Worm (Caenorhabditis elegans): Measurements from ENCODE around the gene fbxa-48.

- TF ChIP-seq mdl-1 (tag; optimal IDR thresholded peaks at IDR 0.05) (no peak), ZK546.5 (tag; optimal IDR thresholded peaks at IDR 0.05) (no peak), unc-39 (tag; optimal IDR thresholded peaks at IDR 0.05) (no peak), ztf-4 (tag; optimal IDR thresholded peaks at IDR 0.05) (no peak), unc-55 (GFP tag; optimal IDR thresholded peaks at IDR 0.05) (no peak), sma-3 (GFP tag; optimal IDR thresholded peaks at IDR 0.05) (no peak), nhr-129 (tag; optimal IDR thresholded peaks at IDR 0.05) (no peak), egl-27 (tag; optimal IDR thresholded peaks at IDR 0.05) (no peak), fos-1 (tag; optimal IDR thresholded peaks at IDR 0.05) (no peak), zag-1 (tag; optimal IDR thresholded peaks at IDR 0.05) (no peak), elt-3 (tag; optimal IDR thresholded peaks at IDR 0.05) (no peak), ceh-82 (tag; optimal IDR thresholded peaks at IDR 0.05) (no peak), nhr-237 (tag; optimal IDR thresholded peaks at IDR 0.05) (no peak), R02D3.7 (tag; optimal IDR thresholded peaks at IDR 0.05) (no peak)
Observed at ce11 chrIII:2253027-2253499, 18.9 kb downstream of the fbxa-48 start, which contains the start of gene fbxa-73.

Measured in whole organism, L2 larva.